Worm (Caenorhabditis elegans): Measurements from ENCODE around the gene wdr-37.

DNA sequence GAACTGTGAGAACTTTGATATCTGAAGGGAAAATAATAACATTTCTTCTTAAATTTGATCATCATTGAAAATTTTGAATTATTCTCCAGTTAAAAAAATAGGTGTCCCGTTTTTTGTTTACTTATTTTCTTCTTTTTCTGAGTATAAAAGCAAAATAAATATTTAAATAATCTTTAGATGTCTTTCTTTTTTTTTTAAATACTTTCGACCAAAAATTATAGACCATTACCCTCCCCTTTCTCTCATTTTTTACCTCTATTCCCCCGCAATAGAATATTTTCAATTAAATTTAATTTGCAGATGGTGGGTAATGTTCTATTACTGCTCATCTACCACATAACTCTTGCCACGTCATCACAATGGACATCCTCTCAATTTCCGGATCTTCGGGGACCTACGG, 26.2 kb downstream of the wdr-37 start, which contains the start of gene molo-1:
- no peak for TF ChIP-seq nfya-1 (tag; optimal IDR thresholded peaks at IDR 0.05)
- no peak for TF ChIP-seq pat-9 (tag; optimal IDR thresholded peaks at IDR 0.05)
